Worm (Caenorhabditis elegans) whole organism, L4 larva: ENCODE data around the gene mgrn-1.

Experiments used
- ama-1 ChIP-seq: fragments of 150-350 bp; optimal IDR thresholded peaks from 2 replicates; lab custom pipeline; 2014; ENCODE audit warnings: inconsistent platforms, mixed read lengths
- nhr-11 ChIP-seq: fragments of 150-350 bp; optimal IDR thresholded peaks from 2 replicates; lab custom pipeline; 2014; ENCODE audit warnings: missing biosample characterization, missing genetic modification characterization
- nhr-237 ChIP-seq: sonication (generic microtip); optimal IDR thresholded peaks from 2 replicates; lab custom pipeline; 2017; ENCODE audit warnings: missing biosample characterization, missing genetic modification characterization
- pha-4 ChIP-seq, 2 experiments: fragments of 150-350 bp in 1 of 2; fragments of 200-800 bp in 1 of 2; sonication (Bioruptor generic) in 1 of 2; IDR thresholded peaks in 1 of 2; optimal IDR thresholded peaks in 1 of 2; 2 replicates each; pipeline versions ENCODE4 v1.3.6 to Lab custom; 2014 to 2022; ENCODE audit warnings: missing genetic modification characterization in 2 of 2, missing genetic modification reagents in 2 of 2, missing biosample characterization in 1 of 2, missing compliant biosample characterization in 1 of 2
- skn-1 ChIP-seq: fragments of 150-350 bp; optimal IDR thresholded peaks from 2 replicates; lab custom pipeline; 2014; ENCODE audit warnings: missing biosample characterization, missing genetic modification characterization

ce11 chrX:14311583-14311982 lies at the start of gene mgrn-1:
- TF ChIP-seq nhr-237 (tag; lab: Kevin White, UChicago), result no peak
- TF ChIP-seq ama-1, result no peak
- no peak for TF ChIP-seq skn-1 (tag; lab: Kevin White, UChicago)
- no peak for TF ChIP-seq nhr-11 (tag; lab: Kevin White, UChicago)
- TF ChIP-seq pha-4 (GFP tag; IDR thresholded peaks at IDR 0.05; lab: Robert Waterston, UW), result no peak
- no peak for TF ChIP-seq pha-4 (tag; optimal IDR thresholded peaks at IDR 0.05; lab: Kevin White, UChicago)
